Fruit fly (Drosophila melanogaster) whole organism, embryonic: ENCODE results near the gene CG13623.

ENCODE experiments used
- Atf6 ChIP-seq: fragments of 200-800 bp; sonication (Bioruptor generic); IDR thresholded peaks from 2 replicates; pipeline ENCODE4 v1.3.6; 2022; ENCODE audit warnings: missing biosample characterization, missing genetic modification characterization
- CG10366 ChIP-seq: fragments of 200-800 bp; sonication (Bioruptor generic); IDR thresholded peaks from 2 replicates; pipeline ENCODE4 v1.3.6; 2022; ENCODE audit warnings: missing biosample characterization, missing genetic modification characterization
- CG10543 ChIP-seq: fragments of 200-800 bp; sonication (Bioruptor generic); optimal IDR thresholded peaks from 3 replicates; lab custom pipeline; 2017; ENCODE audit warnings: missing biosample characterization, mild to moderate bottlenecking, missing genetic modification characterization, moderate library complexity
- CG11247 ChIP-seq: fragments of 200-800 bp; sonication (Bioruptor generic); IDR thresholded peaks from 2 replicates; pipeline ENCODE4 v1.3.6; 2022; ENCODE audit warnings: missing biosample characterization, missing genetic modification characterization
- CG14667 ChIP-seq: fragments of 200-800 bp; sonication (Bioruptor generic); IDR thresholded peaks from 2 replicates; pipeline ENCODE4 v1.3.6; 2022; ENCODE audit warnings: missing biosample characterization, missing genetic modification characterization
- CG14860 ChIP-seq: fragments of 200-800 bp; sonication (Bioruptor generic); IDR thresholded peaks from 3 replicates; pipeline ENCODE4 v1.3.6; 2022; ENCODE audit warnings: missing biosample characterization, missing genetic modification characterization; ENCODE audit not compliant: partially characterized antibody
- CG14965 ChIP-seq: fragments of 200-800 bp; sonication (Bioruptor generic); optimal IDR thresholded peaks from 2 replicates; lab custom pipeline; 2016; ENCODE audit warnings: missing biosample characterization, missing genetic modification characterization, borderline replicate concordance
- CG1529 ChIP-seq: fragments of 200-800 bp; sonication (Bioruptor generic); optimal IDR thresholded peaks from 3 replicates; lab custom pipeline; 2018; ENCODE audit warnings: missing biosample characterization, missing genetic modification characterization
- CG16779 ChIP-seq: fragments of 200-800 bp; sonication (Bioruptor generic); IDR thresholded peaks from 2 replicates; pipeline ENCODE4 v1.3.6; 2022; ENCODE audit warnings: missing biosample characterization, missing genetic modification characterization
- CG16815 ChIP-seq: fragments of 200-800 bp; sonication (Bioruptor generic); optimal IDR thresholded peaks from 3 replicates; lab custom pipeline; 2017; ENCODE audit warnings: missing biosample characterization, mild to moderate bottlenecking, missing genetic modification characterization
- CG17361 ChIP-seq: fragments of 200-800 bp; sonication (Bioruptor generic); IDR thresholded peaks from 3 replicates; pipeline ENCODE4 v1.3.6; 2022; ENCODE audit warnings: missing biosample characterization, missing genetic modification characterization
- CG17912 ChIP-seq: fragments of 200-800 bp; sonication (Bioruptor generic); optimal IDR thresholded peaks from 2 replicates; lab custom pipeline; 2018; ENCODE audit warnings: missing biosample characterization, mild to moderate bottlenecking, missing genetic modification characterization
- CG31224 ChIP-seq: fragments of 200-800 bp; sonication (Bioruptor generic); IDR thresholded peaks from 2 replicates; pipeline ENCODE4 v1.3.6; 2022; ENCODE audit warnings: missing biosample characterization, missing genetic modification characterization
- CG3281 ChIP-seq: fragments of 200-800 bp; sonication (Bioruptor generic); optimal IDR thresholded peaks from 3 replicates; lab custom pipeline; 2017; ENCODE audit warnings: missing biosample characterization, mild to moderate bottlenecking, missing genetic modification characterization
- CG33213 ChIP-seq: fragments of 200-800 bp; sonication (Bioruptor generic); optimal IDR thresholded peaks from 3 replicates; lab custom pipeline; 2016; ENCODE audit warnings: missing biosample characterization, missing genetic modification characterization
- CG3847 ChIP-seq: fragments of 200-800 bp; sonication (Bioruptor generic); IDR thresholded peaks from 2 replicates; pipeline ENCODE4 v1.3.6; 2022; ENCODE audit warnings: missing biosample characterization, missing genetic modification characterization
- CG8478 ChIP-seq: fragments of >200 bp; optimal IDR thresholded peaks from 2 replicates; lab custom pipeline; 2018
- CHES-1-like ChIP-seq: fragments of 200-800 bp; sonication (Bioruptor generic); optimal IDR thresholded peaks from 2 replicates; lab custom pipeline; 2016; ENCODE audit warnings: missing biosample characterization, missing genetic modification characterization
- Doc2 ChIP-seq: fragments of 200-800 bp; sonication (Bioruptor generic); IDR thresholded peaks from 2 replicates; pipeline ENCODE4 v1.3.6; 2022; ENCODE audit warnings: missing biosample characterization, missing genetic modification characterization
- GATAe ChIP-seq: fragments of 200-800 bp; sonication (Bioruptor generic); conservative IDR thresholded peaks from 2 replicates; pipeline ENCODE4 v1.3.6; 2022; ENCODE audit warnings: missing biosample characterization, missing genetic modification characterization
- HLH4C ChIP-seq: fragments of 200-800 bp; sonication (Bioruptor generic); IDR thresholded peaks from 3 replicates; pipeline ENCODE4 v1.3.6; 2022; ENCODE audit warnings: missing biosample characterization, missing genetic modification characterization; ENCODE audit not compliant: partially characterized antibody
- HmgD ChIP-seq: fragments of 200-800 bp; sonication (Bioruptor generic); optimal IDR thresholded peaks from 3 replicates; lab custom pipeline; 2016; ENCODE audit warnings: missing biosample characterization, missing genetic modification characterization
- Kr ChIP-seq: fragments of 200-800 bp; sonication (Bioruptor generic); optimal IDR thresholded peaks from 2 replicates; lab custom pipeline; 2017; ENCODE audit warnings: missing biosample characterization, mild to moderate bottlenecking, missing genetic modification characterization
- NK7.1 ChIP-seq: fragments of 200-800 bp; sonication (Bioruptor generic); optimal IDR thresholded peaks from 3 replicates; lab custom pipeline; 2016; ENCODE audit warnings: missing biosample characterization, missing genetic modification characterization
- Nf-YC ChIP-seq: fragments of 200-800 bp; optimal IDR thresholded peaks from 3 replicates; lab custom pipeline; 2019; ENCODE audit warnings: missing biosample characterization, mild to moderate bottlenecking, missing genetic modification characterization, moderate library complexity
- PHDP ChIP-seq: fragments of 200-800 bp; sonication (Bioruptor generic); optimal IDR thresholded peaks from 3 replicates; lab custom pipeline; 2018; ENCODE audit warnings: missing biosample characterization, mild to moderate bottlenecking, missing genetic modification characterization, moderate library complexity
- Pdp1 ChIP-seq, 2 experiments: fragments of 200-800 bp; sonication (Bioruptor generic); optimal IDR thresholded peaks; 3 replicates each; lab custom pipeline; 2016; ENCODE audit warnings: missing biosample characterization in 2 of 2, missing genetic modification characterization in 2 of 2, mild to moderate bottlenecking in 1 of 2, moderate library complexity in 1 of 2
- Ravus ChIP-seq: fragments of 200-800 bp; sonication (Bioruptor generic); IDR thresholded peaks from 2 replicates; pipeline ENCODE4 v1.3.6; 2022; ENCODE audit warnings: missing biosample characterization, missing genetic modification characterization
- Rfx ChIP-seq: fragments of 200-800 bp; sonication (Bioruptor generic); IDR thresholded peaks from 2 replicates; pipeline ENCODE4 v1.3.6; 2022; ENCODE audit warnings: missing biosample characterization, missing genetic modification characterization
- Usf ChIP-seq: fragments of 200-800 bp; sonication (Bioruptor generic); optimal IDR thresholded peaks from 2 replicates; lab custom pipeline; 2017; ENCODE audit warnings: missing genotype, missing biosample characterization, missing genetic modification characterization
- Vsx1 ChIP-seq: fragments of 200-800 bp; sonication (Bioruptor generic); optimal IDR thresholded peaks from 2 replicates; lab custom pipeline; 2017; ENCODE audit warnings: missing biosample characterization, mild to moderate bottlenecking, missing genetic modification characterization, missing genetic modification reagents
- ato ChIP-seq: fragments of 200-800 bp; sonication (Bioruptor generic); IDR thresholded peaks from 2 replicates; pipeline ENCODE4 v1.3.6; 2022; ENCODE audit warnings: missing biosample characterization, missing genetic modification characterization; ENCODE audit not compliant: partially characterized antibody
- bcd ChIP-seq: fragments of 200-800 bp; sonication (Bioruptor generic); optimal IDR thresholded peaks from 2 replicates; lab custom pipeline; 2017; ENCODE audit warnings: missing biosample characterization, mild to moderate bottlenecking, missing genetic modification characterization
- croc ChIP-seq: fragments of 200-800 bp; sonication (Bioruptor generic); conservative IDR thresholded peaks from 3 replicates; pipeline ENCODE4 v1.3.6; 2022; ENCODE audit warnings: missing biosample characterization, missing genetic modification characterization
- ewg ChIP-seq: fragments of 200-800 bp; sonication (Bioruptor generic); optimal IDR thresholded peaks from 3 replicates; lab custom pipeline; 2017; ENCODE audit warnings: mild to moderate bottlenecking, missing biosample characterization, missing genetic modification reagents, missing genetic modification characterization
- exex ChIP-seq: fragments of 200-800 bp; sonication (Bioruptor generic); optimal IDR thresholded peaks from 4 replicates; lab custom pipeline; 2018; ENCODE audit warnings: missing biosample characterization, mild to moderate bottlenecking, missing genetic modification characterization, moderate library complexity
- fu2 ChIP-seq: fragments of 200-800 bp; sonication (Bioruptor generic); optimal IDR thresholded peaks from 2 replicates; lab custom pipeline; 2016; ENCODE audit warnings: missing biosample characterization, missing genetic modification characterization
- gce ChIP-seq: fragments of 200-800 bp; sonication (Bioruptor generic); IDR thresholded peaks from 3 replicates; pipeline ENCODE4 v1.3.6; 2022; ENCODE audit warnings: missing biosample characterization, missing genetic modification characterization
- grn ChIP-seq: fragments of 200-800 bp; sonication (Bioruptor generic); optimal IDR thresholded peaks from 3 replicates; lab custom pipeline; 2017; ENCODE audit warnings: missing biosample characterization, missing genetic modification characterization
- kay ChIP-seq: fragments of 200-800 bp; sonication (Bioruptor generic); optimal IDR thresholded peaks from 2 replicates; lab custom pipeline; 2016; ENCODE audit warnings: missing biosample characterization, missing genetic modification characterization
- knrl ChIP-seq: fragments of 200-800 bp; sonication (Bioruptor generic); IDR thresholded peaks from 3 replicates; pipeline ENCODE4 v1.3.6; 2022; ENCODE audit warnings: missing biosample characterization, missing genetic modification characterization; ENCODE audit not compliant: partially characterized antibody
- lab ChIP-seq: fragments of 200-800 bp; sonication (Bioruptor generic); optimal IDR thresholded peaks from 3 replicates; lab custom pipeline; 2017; ENCODE audit warnings: missing biosample characterization, missing genetic modification characterization, mild to moderate bottlenecking, moderate library complexity, missing genetic modification reagents
- odd ChIP-seq: fragments of 200-800 bp; sonication (Bioruptor generic); optimal IDR thresholded peaks from 2 replicates; lab custom pipeline; 2017; ENCODE audit warnings: missing biosample characterization, mild to moderate bottlenecking, missing genetic modification characterization
- pb ChIP-seq: fragments of 200-800 bp; sonication (Bioruptor generic); optimal IDR thresholded peaks from 3 replicates; lab custom pipeline; 2016; ENCODE audit warnings: missing biosample characterization, missing genetic modification characterization
- peb ChIP-seq: fragments of 200-800 bp; sonication (Bioruptor generic); IDR thresholded peaks from 2 replicates; pipeline ENCODE4 v1.3.6; 2022; ENCODE audit warnings: missing biosample characterization, missing genetic modification characterization
- psq ChIP-seq: fragments of 200-800 bp; sonication (Bioruptor generic); optimal IDR thresholded peaks from 2 replicates; lab custom pipeline; 2017; ENCODE audit warnings: missing biosample characterization, missing genetic modification characterization
- row ChIP-seq: fragments of 200-800 bp; sonication (Bioruptor generic); IDR thresholded peaks from 3 replicates; pipeline ENCODE4 v1.3.6; 2022; ENCODE audit warnings: missing biosample characterization, missing genetic modification characterization
- sens ChIP-seq: fragments of 200-800 bp; sonication (Bioruptor generic); peaks from one replicate; lab custom pipeline; 2016; ENCODE audit warnings: missing biosample characterization, missing genetic modification characterization
- stwl ChIP-seq: fragments of 200-800 bp; sonication (Bioruptor generic); optimal IDR thresholded peaks from 3 replicates; lab custom pipeline; 2018; ENCODE audit warnings: missing biosample characterization, mild to moderate bottlenecking, missing genetic modification characterization, moderate library complexity
- sug ChIP-seq: fragments of 200-800 bp; optimal IDR thresholded peaks from 2 replicates; lab custom pipeline; 2019; ENCODE audit warnings: missing biosample characterization, mild to moderate bottlenecking, missing genetic modification characterization, moderate library complexity
- usp ChIP-seq: fragments of >200 bp; optimal IDR thresholded peaks from 2 replicates; lab custom pipeline; 2017; ENCODE audit warnings: missing biosample characterization, missing genetic modification characterization

Gene CG13623

dm6 chr3R:24557020-24557465 lies 26.7 kb upstream of the CG13623 start (continued):
- TF ChIP-seq CHES-1-like (GFP tag; lab: Kevin White, UChicago) (peak; percentile 72), exex (tag; lab: Kevin White, UChicago) (peak; percentile 21), CG31224 (GFP tag; lab: Robert Waterston, UW) (0 out of 2 replicates have a peak, but pooled peaks have one; percentile 23), psq (no peak), CG1529 (no peak), bcd (GFP tag; lab: Kevin White, UChicago) (no peak), ewg (GFP tag; lab: Kevin White, UChicago) (peak; percentile 40), peb (GFP tag; lab: Robert Waterston, UW) (no peak), CG11247 (GFP tag; lab: Robert Waterston, UW) (peak; percentile 83), Kr (no peak), HmgD (GFP tag; lab: Kevin White, UChicago) (peak; percentile 26), CG16815 (GFP tag; lab: Kevin White, UChicago) (peak; percentile 45), usp (GFP tag; lab: Kevin White, UChicago) (no peak), Usf (GFP tag; lab: Kevin White, UChicago) (peak; percentile 4), CG3847 (GFP tag; lab: Robert Waterston, UW) (peak; percentile 60), CG17912 (peak; percentile 46), Vsx1 (no peak), croc (GFP tag; lab: Robert Waterston, UW) (no peak; the same call in 2 of the 3 replicates), lab (peak; percentile 60), CG14860 (peak; percentile 81), Atf6 (GFP tag; lab: Robert Waterston, UW) (peak; percentile 51; the same call in 1 of the 2 replicates), CG10366 (GFP tag; lab: Robert Waterston, UW) (peak; percentile 53; the same call in 1 of the 2 replicates), NK7.1 (peak; percentile 35), CG8478 (no peak), kay (GFP tag; lab: Kevin White, UChicago) (peak; percentile 18), CG10543 (GFP tag; lab: Kevin White, UChicago) (peak; percentile 52), CG14965 (GFP tag; lab: Kevin White, UChicago) (no peak), sug (tag; lab: Kevin White, UChicago) (peak; percentile 77), CG14667 (GFP tag; lab: Robert Waterston, UW) (no peak), CG17361 (GFP tag; lab: Robert Waterston, UW) (0 out of 3 replicates have a peak, but pooled peaks have one; percentile 32), Doc2 (GFP tag; lab: Robert Waterston, UW) (no peak), odd (peak; percentile 0), sens (GFP tag; lab: Kevin White, UChicago) (peak; percentile 91), grn (no peak), gce (GFP tag; lab: Robert Waterston, UW) (no peak), CG3281 (GFP tag; lab: Kevin White, UChicago) (no peak), GATAe (GFP tag; lab: Robert Waterston, UW) (no peak), Ravus (GFP tag; lab: Robert Waterston, UW) (no peak), stwl (peak; percentile 36), Rfx (GFP tag; lab: Robert Waterston, UW) (peak; percentile 90; the same call in 1 of the 2 replicates), row (GFP tag; lab: Robert Waterston, UW) (no peak; the same call in 2 of the 3 replicates), CG16779 (GFP tag; lab: Robert Waterston, UW) (peak; percentile 72; the same call in 1 of the 2 replicates), HLH4C (GFP tag; lab: Robert Waterston, UW) (peak; percentile 70), pb (GFP tag; lab: Kevin White, UChicago) (no peak), fu2 (GFP tag; lab: Kevin White, UChicago) (peak; percentile 32), CG33213 (GFP tag; lab: Kevin White, UChicago) (peak; percentile 82), Pdp1 (GFP tag; optimal IDR thresholded peaks at IDR 0.05; lab: Kevin White, UChicago) (peak; percentile 35 to 92), ato (GFP tag; lab: Robert Waterston, UW) (peak; percentile 92), PHDP (tag; lab: Kevin White, UChicago) (peak; percentile 43), Nf-YC (tag; lab: Kevin White, UChicago) (peak; percentile 49), knrl (GFP tag; lab: Robert Waterston, UW) (0 out of 3 replicates have a peak, but pooled peaks have one; percentile 69)
